Worm (Caenorhabditis elegans): ENCODE results near the gene rbm-42.

DNA sequence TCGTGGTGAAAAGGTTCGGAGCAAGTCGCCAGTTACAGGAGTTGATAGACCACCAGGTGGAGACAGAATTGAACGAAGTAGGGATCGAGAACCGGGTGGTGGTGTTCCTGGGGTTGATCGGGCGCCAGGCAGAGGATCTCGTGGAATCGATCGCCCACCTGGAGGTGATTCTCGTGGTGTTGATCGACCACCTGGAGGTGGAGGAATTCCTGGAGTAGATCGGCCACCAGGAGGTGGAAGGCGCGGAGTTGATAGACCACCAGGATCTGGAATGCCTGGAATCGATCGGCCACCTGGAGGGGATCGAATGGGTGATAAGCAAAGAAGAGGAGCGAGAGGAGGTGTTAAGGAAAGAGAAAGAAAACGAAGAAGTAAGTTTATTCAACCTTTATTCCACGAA is 47.5 kb downstream of the rbm-42 start:
- TF ChIP-seq unc-86 (tag; optimal IDR thresholded peaks at IDR 0.05) (no peak), unc-42 (tag; optimal IDR thresholded peaks at IDR 0.05) (no peak), fkh-10 (GFP tag; optimal IDR thresholded peaks at IDR 0.05) (no peak), unc-55 (GFP tag; optimal IDR thresholded peaks at IDR 0.05) (no peak), nhr-11 (tag; optimal IDR thresholded peaks at IDR 0.05) (no peak), pros-1 (tag; optimal IDR thresholded peaks at IDR 0.05) (no peak), T23F11.4 (GFP tag; optimal IDR thresholded peaks at IDR 0.05) (no peak), rnt-1 (tag; optimal IDR thresholded peaks at IDR 0.05) (no peak), ama-1 (optimal IDR thresholded peaks at IDR 0.05) (no peak), ceh-45 (GFP tag; IDR thresholded peaks at IDR 0.05) (no peak), ceh-34 (tag; optimal IDR thresholded peaks at IDR 0.05) (no peak), hlh-6 (tag; optimal IDR thresholded peaks at IDR 0.05) (no peak), ref-2 (tag; optimal IDR thresholded peaks at IDR 0.05) (no peak), ceh-24 (tag; optimal IDR thresholded peaks at IDR 0.05) (no peak)
